Fruit fly (Drosophila melanogaster) whole organism, embryonic: ENCODE measurements around the gene CG4210.

ENCODE experiments used
- Atf6 ChIP-seq: fragments of 200-800 bp; sonication (Bioruptor generic); IDR thresholded peaks from 2 replicates; pipeline ENCODE4 v1.3.6; 2022; ENCODE audit warnings: missing biosample characterization, missing genetic modification characterization
- Bteb2 ChIP-seq: fragments of 200-800 bp; sonication (Bioruptor generic); optimal IDR thresholded peaks from 2 replicates; lab custom pipeline; 2016; ENCODE audit warnings: missing biosample characterization, missing genetic modification characterization
- CG10462 ChIP-seq: fragments of 200-800 bp; sonication (Bioruptor generic); optimal IDR thresholded peaks from 2 replicates; lab custom pipeline; 2016; ENCODE audit warnings: missing biosample characterization, missing genetic modification characterization
- CG11085 ChIP-seq: fragments of 200-800 bp; sonication (Bioruptor generic); IDR thresholded peaks from 2 replicates; pipeline ENCODE4 v1.3.6; 2022; ENCODE audit warnings: missing biosample characterization, missing genetic modification characterization
- CG12236 ChIP-seq: fragments of 200-800 bp; sonication (Bioruptor generic); optimal IDR thresholded peaks from 2 replicates; lab custom pipeline; 2016; ENCODE audit warnings: missing biosample characterization, missing genetic modification characterization
- CG13894 ChIP-seq: fragments of 200-800 bp; sonication (Bioruptor generic); optimal IDR thresholded peaks from 3 replicates; lab custom pipeline; 2018; ENCODE audit warnings: missing biosample characterization, mild to moderate bottlenecking, missing genetic modification characterization, moderate library complexity
- CG17328 ChIP-seq: fragments of 200-800 bp; sonication (Bioruptor generic); IDR thresholded peaks from 2 replicates; pipeline ENCODE4 v1.3.6; 2022; ENCODE audit warnings: missing biosample characterization, missing genetic modification characterization
- CG18011 ChIP-seq: fragments of 200-800 bp; sonication (Bioruptor generic); optimal IDR thresholded peaks from 2 replicates; lab custom pipeline; 2017; ENCODE audit warnings: missing biosample characterization, missing genetic modification characterization, mild to moderate bottlenecking, moderate library complexity, missing genotype
- CG2199 ChIP-seq: fragments of 200-800 bp; sonication (Bioruptor generic); IDR thresholded peaks from 3 replicates; pipeline ENCODE4 v1.3.6; 2022; ENCODE audit warnings: missing biosample characterization, missing genetic modification characterization
- CG32767 ChIP-seq: fragments of 200-800 bp; sonication (Bioruptor generic); IDR thresholded peaks from 2 replicates; pipeline ENCODE4 v1.3.6; 2022; ENCODE audit warnings: missing biosample characterization, missing genetic modification characterization
- CG33557 ChIP-seq: fragments of 200-800 bp; sonication (Bioruptor generic); optimal IDR thresholded peaks from 2 replicates; lab custom pipeline; 2019; ENCODE audit warnings: missing biosample characterization, mild to moderate bottlenecking, missing genetic modification characterization, moderate library complexity
- CG34422 ChIP-seq: fragments of 200-800 bp; sonication (Bioruptor generic); IDR thresholded peaks from 3 replicates; pipeline ENCODE4 v1.3.6; 2022; ENCODE audit warnings: missing biosample characterization, missing genetic modification characterization
- CG6654 ChIP-seq: fragments of 200-800 bp; sonication (Bioruptor generic); optimal IDR thresholded peaks from 2 replicates; lab custom pipeline; 2017; ENCODE audit warnings: missing biosample characterization, mild to moderate bottlenecking, missing genetic modification characterization
- CG6813 ChIP-seq: fragments of 200-800 bp; sonication (Bioruptor generic); optimal IDR thresholded peaks from 2 replicates; lab custom pipeline; 2017; ENCODE audit warnings: missing biosample characterization, missing genetic modification characterization, mild to moderate bottlenecking, moderate library complexity, missing genetic modification reagents
- CG8281 ChIP-seq: fragments of 200-800 bp; sonication (Bioruptor generic); optimal IDR thresholded peaks from 2 replicates; lab custom pipeline; 2018; ENCODE audit warnings: missing biosample characterization, mild to moderate bottlenecking, missing genetic modification characterization, moderate library complexity
- CG8765 ChIP-seq: fragments of 200-800 bp; sonication (Bioruptor generic); IDR thresholded peaks from 2 replicates; pipeline ENCODE4 v1.3.6; 2022; ENCODE audit warnings: missing biosample characterization, missing genetic modification characterization
- CG9437 ChIP-seq: fragments of 200-800 bp; sonication (Bioruptor generic); optimal IDR thresholded peaks from 2 replicates; lab custom pipeline; 2018; ENCODE audit warnings: missing biosample characterization, mild to moderate bottlenecking, missing genetic modification characterization
- D19A ChIP-seq: fragments of 200-800 bp; optimal IDR thresholded peaks from 3 replicates; lab custom pipeline; 2019; ENCODE audit warnings: missing biosample characterization, mild to moderate bottlenecking, missing genetic modification characterization, moderate library complexity
- Lhr ChIP-seq: fragments of 200-800 bp; sonication (Bioruptor generic); optimal IDR thresholded peaks from 3 replicates; lab custom pipeline; 2017; ENCODE audit warnings: mild to moderate bottlenecking, missing biosample characterization, missing genetic modification reagents, missing genetic modification characterization
- NC2β ChIP-seq: fragments of 200-800 bp; sonication (Bioruptor generic); optimal IDR thresholded peaks from 2 replicates; lab custom pipeline; 2016; ENCODE audit warnings: missing biosample characterization, missing genetic modification characterization
- Oaz ChIP-seq: fragments of 200-800 bp; sonication (Bioruptor generic); IDR thresholded peaks from 2 replicates; pipeline ENCODE4 v1.3.6; 2022; ENCODE audit warnings: missing biosample characterization, missing genetic modification characterization
- Oli ChIP-seq: fragments of 200-800 bp; sonication (Bioruptor generic); optimal IDR thresholded peaks from 2 replicates; lab custom pipeline; 2018; ENCODE audit warnings: missing biosample characterization, mild to moderate bottlenecking, missing genetic modification characterization, moderate library complexity
- Opbp ChIP-seq: fragments of 200-800 bp; sonication (Bioruptor generic); IDR thresholded peaks from 3 replicates; pipeline ENCODE4 v1.3.6; 2022; ENCODE audit warnings: missing biosample characterization, missing genetic modification characterization; ENCODE audit not compliant: partially characterized antibody
- Poxn ChIP-seq: fragments of 200-800 bp; sonication (Bioruptor generic); IDR thresholded peaks from 2 replicates; pipeline ENCODE4 v1.3.6; 2022; ENCODE audit warnings: missing biosample characterization, missing genetic modification characterization
- Six4 ChIP-seq: fragments of 200-800 bp; sonication (Bioruptor generic); optimal IDR thresholded peaks from 2 replicates; lab custom pipeline; 2016; ENCODE audit warnings: missing biosample characterization, missing genetic modification characterization
- Usf ChIP-seq: fragments of 200-800 bp; sonication (Bioruptor generic); optimal IDR thresholded peaks from 2 replicates; lab custom pipeline; 2017; ENCODE audit warnings: missing genotype, missing biosample characterization, missing genetic modification characterization
- Xrp1 ChIP-seq: fragments of 200-800 bp; sonication (Bioruptor generic); IDR thresholded peaks from 2 replicates; pipeline ENCODE4 v1.3.6; 2022; ENCODE audit warnings: missing biosample characterization, missing genetic modification characterization
- cad ChIP-seq: fragments of >200 bp; optimal IDR thresholded peaks from 2 replicates; lab custom pipeline; 2017; ENCODE audit warnings: missing biosample characterization, missing genetic modification characterization
- dan ChIP-seq: fragments of 200-800 bp; sonication (Bioruptor generic); IDR thresholded peaks from 2 replicates; pipeline ENCODE4 v1.3.6; 2022; ENCODE audit warnings: missing biosample characterization, missing genetic modification characterization
- en ChIP-seq: fragments of 200-800 bp; sonication (Bioruptor generic); optimal IDR thresholded peaks from 2 replicates; lab custom pipeline; 2016; ENCODE audit warnings: missing biosample characterization, missing genetic modification characterization
- exex ChIP-seq: fragments of 200-800 bp; sonication (Bioruptor generic); optimal IDR thresholded peaks from 4 replicates; lab custom pipeline; 2018; ENCODE audit warnings: missing biosample characterization, mild to moderate bottlenecking, missing genetic modification characterization, moderate library complexity
- grn ChIP-seq: fragments of 200-800 bp; sonication (Bioruptor generic); optimal IDR thresholded peaks from 3 replicates; lab custom pipeline; 2017; ENCODE audit warnings: missing biosample characterization, missing genetic modification characterization
- gsb ChIP-seq: fragments of 200-800 bp; sonication (Bioruptor generic); IDR thresholded peaks from 2 replicates; pipeline ENCODE4 v1.3.6; 2022; ENCODE audit warnings: missing biosample characterization, missing genetic modification characterization
- lbe ChIP-seq: fragments of 200-800 bp; sonication (Bioruptor generic); optimal IDR thresholded peaks from 2 replicates; lab custom pipeline; 2016; ENCODE audit warnings: missing biosample characterization, mild to moderate bottlenecking, missing genetic modification characterization
- lola ChIP-seq, 3 experiments: fragments of >200 bp in 2 of 3; fragments of 200-800 bp in 1 of 3; sonication (Bioruptor generic) in 1 of 3; optimal IDR thresholded peaks; 2 replicates each; lab custom pipeline; 2017 to 2019; ENCODE audit warnings: missing biosample characterization in 3 of 3, missing genetic modification characterization in 3 of 3, mild to moderate bottlenecking in 1 of 3, moderate library complexity in 1 of 3
- nau ChIP-seq: fragments of 200-800 bp; sonication (Bioruptor generic); optimal IDR thresholded peaks from 3 replicates; lab custom pipeline; 2017; ENCODE audit warnings: missing biosample characterization, mild to moderate bottlenecking, missing genetic modification characterization, missing genetic modification reagents
- oc ChIP-seq: fragments of 200-800 bp; sonication (Bioruptor generic); optimal IDR thresholded peaks from 2 replicates; lab custom pipeline; 2018; ENCODE audit warnings: missing biosample characterization, mild to moderate bottlenecking, missing genetic modification characterization, moderate library complexity
- salm ChIP-seq: fragments of 200-800 bp; sonication (Bioruptor generic); optimal IDR thresholded peaks from 2 replicates; lab custom pipeline; 2018; ENCODE audit warnings: missing biosample characterization, mild to moderate bottlenecking, missing genetic modification characterization
- sc ChIP-seq, 3 experiments: fragments of >200 bp in 2 of 3; fragments of 200-800 bp in 1 of 3; sonication (Bioruptor generic) in 1 of 3; optimal IDR thresholded peaks; 2 replicates in 2 of 3; 3 replicates in 1 of 3; lab custom pipeline; 2017; ENCODE audit warnings: mild to moderate bottlenecking in 1 of 3, missing biosample characterization in 1 of 3, missing genetic modification characterization in 1 of 3, missing genetic modification reagents in 1 of 3
- scrt ChIP-seq: fragments of 200-800 bp; sonication (Bioruptor generic); optimal IDR thresholded peaks from 2 replicates; lab custom pipeline; 2018; ENCODE audit warnings: missing biosample characterization, mild to moderate bottlenecking, missing genetic modification characterization, moderate library complexity
- sima ChIP-seq: fragments of 200-800 bp; sonication (Bioruptor generic); optimal IDR thresholded peaks from 2 replicates; lab custom pipeline; 2016; ENCODE audit warnings: missing biosample characterization, missing genetic modification characterization
- slou ChIP-seq: fragments of 200-800 bp; sonication (Bioruptor generic); optimal IDR thresholded peaks from 3 replicates; lab custom pipeline; 2016; ENCODE audit warnings: missing biosample characterization, missing genetic modification characterization
- stwl ChIP-seq: fragments of 200-800 bp; sonication (Bioruptor generic); optimal IDR thresholded peaks from 3 replicates; lab custom pipeline; 2018; ENCODE audit warnings: missing biosample characterization, mild to moderate bottlenecking, missing genetic modification characterization, moderate library complexity
- tap ChIP-seq: fragments of 200-800 bp; optimal IDR thresholded peaks from 3 replicates; lab custom pipeline; 2019; ENCODE audit warnings: missing biosample characterization, mild to moderate bottlenecking, missing genetic modification characterization, moderate library complexity
- tgo ChIP-seq: fragments of 200-800 bp; sonication (Bioruptor generic); IDR thresholded peaks from 3 replicates; pipeline ENCODE4 v1.3.6; 2022; ENCODE audit warnings: missing biosample characterization, missing genetic modification characterization
- tna ChIP-seq: fragments of 200-800 bp; sonication (Bioruptor generic); IDR thresholded peaks from 2 replicates; pipeline ENCODE4 v1.3.6; 2022; ENCODE audit warnings: missing biosample characterization, missing genetic modification characterization; ENCODE audit not compliant: partially characterized antibody
- zen ChIP-seq: fragments of 200-800 bp; sonication (Bioruptor generic); optimal IDR thresholded peaks from 3 replicates; lab custom pipeline; 2018; ENCODE audit warnings: missing biosample characterization, mild to moderate bottlenecking, missing genetic modification characterization, moderate library complexity

Gene CG4210

dm6 chr3R:15242186-15243045 lies 28.6 kb downstream of the CG4210 start, which contains the start of the genes tefu and Hsc70-4 (continued):
- TF ChIP-seq CG17328 = peak; percentile 58
- peak; percentile 31; the same call in 1 of the 2 replicates for TF ChIP-seq tna (GFP tag; lab: Robert Waterston, UW)
- peak; percentile 40 for TF ChIP-seq CG33557
- peak; percentile 76 for TF ChIP-seq CG13894
- TF ChIP-seq sima (GFP tag; lab: Kevin White, UChicago) = peak; percentile 12
- TF ChIP-seq CG12236 = peak; percentile 2
- no peak for TF ChIP-seq nau (GFP tag; lab: Kevin White, UChicago)
- TF ChIP-seq CG34422 (GFP tag; lab: Robert Waterston, UW) = peak; percentile 80
- no peak; the same call in 1 of the 2 replicates for TF ChIP-seq Poxn (GFP tag; lab: Robert Waterston, UW)
- peak; percentile 78 for TF ChIP-seq Usf (GFP tag; lab: Kevin White, UChicago)
- peak; percentile 56 for TF ChIP-seq CG6654 (GFP tag; lab: Kevin White, UChicago)
- TF ChIP-seq salm (tag; lab: Kevin White, UChicago) = peak; percentile 6
- TF ChIP-seq grn (GFP tag; lab: Kevin White, UChicago) = no peak
- peak in 2 of 3 experiments; percentile 64 to 93 for TF ChIP-seq lola (GFP tag; optimal IDR thresholded peaks at IDR 0.05; lab: Kevin White, UChicago)
- TF ChIP-seq tgo (GFP tag; lab: Robert Waterston, UW) = peak; percentile 80
- no peak for TF ChIP-seq D19A (tag; lab: Kevin White, UChicago)
- no peak for TF ChIP-seq tap (tag; lab: Kevin White, UChicago)
- TF ChIP-seq Lhr (GFP tag; lab: Kevin White, UChicago) = peak; percentile 95
- TF ChIP-seq CG8765 = peak; percentile 78
- peak; percentile 73 for TF ChIP-seq Atf6
- peak; percentile 51 for TF ChIP-seq CG9437 (GFP tag; lab: Kevin White, UChicago)
- peak; percentile 70 for TF ChIP-seq Xrp1 (GFP tag; lab: Robert Waterston, UW)
- TF ChIP-seq Six4 = peak; percentile 44
- TF ChIP-seq exex (tag; lab: Kevin White, UChicago) = peak; percentile 30
- no peak for TF ChIP-seq cad (GFP tag; lab: Kevin White, UChicago)
- TF ChIP-seq CG2199 = peak; percentile 64; the same call in 2 of the 3 replicates
- peak; percentile 70 for TF ChIP-seq stwl (tag; lab: Kevin White, UChicago)
- no peak for TF ChIP-seq lbe (GFP tag; lab: Kevin White, UChicago)
- peak; percentile 61 for TF ChIP-seq Bteb2
- no peak for TF ChIP-seq sc (optimal IDR thresholded peaks at IDR 0.05; lab: Kevin White, UChicago)
- TF ChIP-seq sc (GFP tag; optimal IDR thresholded peaks at IDR 0.05; lab: Kevin White, UChicago) = peak; percentile 2
- TF ChIP-seq CG32767 (GFP tag; lab: Robert Waterston, UW) = peak; percentile 60; the same call in 1 of the 2 replicates
- TF ChIP-seq oc (tag; lab: Kevin White, UChicago) = no peak
- no peak for TF ChIP-seq en (GFP tag; lab: Kevin White, UChicago)
- peak; percentile 43; the same call in 2 of the 3 replicates for TF ChIP-seq Opbp (GFP tag; lab: Robert Waterston, UW)
- no peak for TF ChIP-seq CG6813
- TF ChIP-seq dan (GFP tag; lab: Robert Waterston, UW) = 0 out of 2 replicates have a peak, but pooled peaks have one; percentile 44
- TF ChIP-seq CG8281 (tag; lab: Kevin White, UChicago) = peak; percentile 31
- peak; percentile 69 for TF ChIP-seq NC2β
- TF ChIP-seq CG18011 (GFP tag; lab: Kevin White, UChicago) = no peak
- TF ChIP-seq slou (GFP tag; lab: Kevin White, UChicago) = peak; percentile 81
- peak; percentile 30 for TF ChIP-seq scrt
- TF ChIP-seq CG11085 (GFP tag; lab: Robert Waterston, UW) = peak; percentile 78
- peak; percentile 72 for TF ChIP-seq zen (tag; lab: Kevin White, UChicago)
- 0 out of 2 replicates have a peak, but pooled peaks have one; percentile 43 for TF ChIP-seq gsb (GFP tag; lab: Robert Waterston, UW)
- peak; percentile 28 for TF ChIP-seq CG10462 (GFP tag; lab: Kevin White, UChicago)
- peak; percentile 60; the same call in 1 of the 2 replicates for TF ChIP-seq Oaz
- peak; percentile 69 for TF ChIP-seq Oli
